Fruit fly (Drosophila melanogaster) whole organism, adult: Measurements from ENCODE around the gene rumi.

Experiments used
- CG7101 ChIP-seq: fragments of 200-800 bp; sonication (Bioruptor generic); optimal IDR thresholded peaks from 2 replicates; lab custom pipeline; 2018; ENCODE audit warnings: missing biosample characterization, mild to moderate bottlenecking, missing genetic modification characterization, moderate library complexity
- Hr96 ChIP-seq: fragments of 200-800 bp; sonication (Bioruptor generic); optimal IDR thresholded peaks from 2 replicates; lab custom pipeline; 2016; ENCODE audit warnings: missing biosample characterization, missing genetic modification characterization
- cnc ChIP-seq, 2 experiments: fragments of >200 bp; optimal IDR thresholded peaks; 2 replicates each; lab custom pipeline; 2017

dm6 chr3R:22751111-22751510, 714 bp upstream of the rumi start:
- TF ChIP-seq CG7101 (tag; lab: Kevin White, UChicago): no peak
- no peak for TF ChIP-seq Hr96 (GFP tag; lab: Kevin White, UChicago)
- TF ChIP-seq cnc (optimal IDR thresholded peaks at IDR 0.05; lab: Kevin White, UChicago): no peak
